Fruit fly (Drosophila melanogaster): ENCODE measurements around the gene CG5535.

CG5535 gene

DNA sequence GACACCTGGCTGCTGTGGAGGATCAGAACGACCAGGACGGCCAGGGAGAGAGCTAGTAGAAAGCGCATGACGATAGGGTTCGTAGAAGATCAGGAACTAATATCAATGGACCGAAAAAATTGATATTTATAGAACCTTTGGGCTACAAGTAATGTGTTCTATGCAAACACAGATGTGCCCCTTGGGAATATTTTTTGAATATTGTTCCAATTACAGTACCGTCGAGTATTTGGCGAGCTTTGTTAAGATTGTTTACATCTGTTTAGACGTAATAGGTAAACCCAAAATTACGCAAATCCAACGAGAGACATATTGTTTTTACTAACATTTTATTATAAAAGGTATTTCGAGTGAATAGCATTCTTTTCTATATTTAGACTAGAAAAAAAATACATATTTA, 21.5 kb downstream of the CG5535 start, which contains the start of gene CG32189:
TSS of gene CG32189 (minus strand) at position 101 of the 400 bp plus-strand sequence.
- no peak for TF ChIP-seq CG7045 (GFP tag; optimal IDR thresholded peaks at IDR 0.05)
- TF ChIP-seq Crg-1 (GFP tag; optimal IDR thresholded peaks at IDR 0.05): no peak
- no peak for TF ChIP-seq Mnt (GFP tag; optimal IDR thresholded peaks at IDR 0.05)
- TF ChIP-seq kay (GFP tag; ENCODE audit: borderline replicate concordance): no peak
- no peak for TF ChIP-seq CG5204 (GFP tag; optimal IDR thresholded peaks at IDR 0.05)
- TF ChIP-seq pad (GFP tag; optimal IDR thresholded peaks at IDR 0.05): no peak
- TF ChIP-seq toe (GFP tag; optimal IDR thresholded peaks at IDR 0.05): no peak
- no peak for TF ChIP-seq ovo (GFP tag; optimal IDR thresholded peaks at IDR 0.05)
- TF ChIP-seq CG14711 (tag; optimal IDR thresholded peaks at IDR 0.05): no peak
- no peak for TF ChIP-seq cic (GFP tag; optimal IDR thresholded peaks at IDR 0.05)
- no peak for TF ChIP-seq tj (GFP tag; optimal IDR thresholded peaks at IDR 0.05)
- TF ChIP-seq bab1 (GFP tag; optimal IDR thresholded peaks at IDR 0.05): no peak
- no peak for TF ChIP-seq Hr96 (GFP tag; optimal IDR thresholded peaks at IDR 0.05)
- TF ChIP-seq CG12768 (GFP tag; optimal IDR thresholded peaks at IDR 0.05): no peak
- no peak for TF ChIP-seq Clk (GFP tag; optimal IDR thresholded peaks at IDR 0.05)
- no peak for TF ChIP-seq CG11617 (GFP tag; optimal IDR thresholded peaks at IDR 0.05)
- no peak for TF ChIP-seq CG1620 (GFP tag; optimal IDR thresholded peaks at IDR 0.05)
- TF ChIP-seq CG33017 (tag; optimal IDR thresholded peaks at IDR 0.05): no peak
- no peak for TF ChIP-seq cnc (optimal IDR thresholded peaks at IDR 0.05)
- TF ChIP-seq CG7101 (tag; optimal IDR thresholded peaks at IDR 0.05): no peak

DNA sequence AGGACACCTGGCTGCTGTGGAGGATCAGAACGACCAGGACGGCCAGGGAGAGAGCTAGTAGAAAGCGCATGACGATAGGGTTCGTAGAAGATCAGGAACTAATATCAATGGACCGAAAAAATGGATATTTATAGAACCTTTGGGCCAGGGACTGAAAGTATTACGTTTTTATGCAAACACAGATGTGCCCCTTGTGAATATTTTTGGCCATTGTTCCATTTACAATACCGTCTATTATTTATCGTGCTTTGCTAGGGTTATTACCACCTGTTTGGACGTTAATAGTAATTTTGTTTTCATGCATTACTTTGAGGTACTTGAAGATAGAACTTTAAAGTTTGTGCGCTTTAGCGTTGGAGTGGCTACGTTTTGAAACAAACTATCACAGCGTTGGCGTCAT, 23.1 kb downstream of the CG5535 start, which contains the start of gene CG32188:
TSS of gene CG32188 (minus strand) at position 101 of the 400 bp plus-strand sequence.
- TF ChIP-seq CG5204 (GFP tag; optimal IDR thresholded peaks at IDR 0.05): no peak
- TF ChIP-seq CG12768 (GFP tag; optimal IDR thresholded peaks at IDR 0.05): no peak
- no peak for TF ChIP-seq CG14711 (tag; optimal IDR thresholded peaks at IDR 0.05)
- TF ChIP-seq kay (GFP tag; ENCODE audit: borderline replicate concordance): no peak
- no peak for TF ChIP-seq Hr96 (GFP tag; optimal IDR thresholded peaks at IDR 0.05)
- no peak for TF ChIP-seq bab1 (GFP tag; optimal IDR thresholded peaks at IDR 0.05)
- TF ChIP-seq tj (GFP tag; optimal IDR thresholded peaks at IDR 0.05): no peak
- no peak for TF ChIP-seq pad (GFP tag; optimal IDR thresholded peaks at IDR 0.05)
- no peak for TF ChIP-seq Crg-1 (GFP tag; optimal IDR thresholded peaks at IDR 0.05)
- no peak for TF ChIP-seq CG7101 (tag; optimal IDR thresholded peaks at IDR 0.05)
- no peak for TF ChIP-seq Mnt (GFP tag; optimal IDR thresholded peaks at IDR 0.05)
- no peak for TF ChIP-seq toe (GFP tag; optimal IDR thresholded peaks at IDR 0.05)
- no peak for TF ChIP-seq cic (GFP tag; optimal IDR thresholded peaks at IDR 0.05)
- TF ChIP-seq CG33017 (tag; optimal IDR thresholded peaks at IDR 0.05): no peak
- no peak for TF ChIP-seq CG7045 (GFP tag; optimal IDR thresholded peaks at IDR 0.05)
- TF ChIP-seq CG1620 (GFP tag; optimal IDR thresholded peaks at IDR 0.05): no peak
- TF ChIP-seq Clk (GFP tag; optimal IDR thresholded peaks at IDR 0.05): no peak
- no peak for TF ChIP-seq cnc (optimal IDR thresholded peaks at IDR 0.05)
- no peak for TF ChIP-seq ovo (GFP tag; optimal IDR thresholded peaks at IDR 0.05)

DNA sequence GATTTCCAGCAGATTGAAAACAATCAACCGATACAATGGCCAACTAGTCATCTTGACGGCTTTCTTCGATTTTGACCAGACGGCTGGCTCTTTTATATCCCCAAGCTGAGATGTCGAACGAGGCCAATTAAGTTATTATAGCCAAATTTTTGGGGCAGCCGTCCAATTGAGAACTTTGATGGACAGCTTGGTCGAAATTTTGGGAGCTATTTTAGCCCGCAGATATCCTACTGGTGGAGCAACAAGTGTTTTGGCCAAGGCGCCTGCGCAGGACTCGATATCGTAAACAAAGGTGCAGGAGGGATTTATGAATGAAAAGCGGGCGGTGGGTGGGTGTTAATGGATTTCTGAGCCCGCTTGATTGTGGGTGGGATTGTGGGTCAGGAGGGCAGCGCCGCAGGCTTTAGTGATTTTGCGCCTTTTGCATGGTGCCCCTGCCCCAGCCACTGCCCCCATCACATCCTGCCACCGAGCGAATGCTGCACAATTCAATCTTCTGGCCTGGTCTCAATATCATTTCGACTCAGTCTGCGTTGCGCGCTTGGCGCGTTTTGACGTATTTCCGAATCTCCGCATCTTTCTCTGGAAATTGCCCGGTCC, 33.7 kb downstream of the CG5535 start, which contains the start of the genes Ir75c and Grd:
TSS of gene Ir75c (minus strand) at position 51 of the 600 bp plus-strand sequence.
TSS of gene Grd (plus strand) at position 550 of the 600 bp plus-strand sequence.
- TF ChIP-seq CG1620 (GFP tag; optimal IDR thresholded peaks at IDR 0.05) (no peak), CG33017 (tag; optimal IDR thresholded peaks at IDR 0.05) (no peak), Crg-1 (GFP tag; optimal IDR thresholded peaks at IDR 0.05) (no peak), CG14711 (tag; optimal IDR thresholded peaks at IDR 0.05) (no peak), cic (GFP tag; optimal IDR thresholded peaks at IDR 0.05) (no peak), kay (GFP tag; ENCODE audit: borderline replicate concordance) (no peak), CG12768 (GFP tag; optimal IDR thresholded peaks at IDR 0.05) (no peak), Clk (GFP tag; optimal IDR thresholded peaks at IDR 0.05) (no peak), bab1 (GFP tag; optimal IDR thresholded peaks at IDR 0.05) (no peak), toe (GFP tag; optimal IDR thresholded peaks at IDR 0.05) (no peak), ovo (GFP tag; optimal IDR thresholded peaks at IDR 0.05) (no peak)

DNA sequence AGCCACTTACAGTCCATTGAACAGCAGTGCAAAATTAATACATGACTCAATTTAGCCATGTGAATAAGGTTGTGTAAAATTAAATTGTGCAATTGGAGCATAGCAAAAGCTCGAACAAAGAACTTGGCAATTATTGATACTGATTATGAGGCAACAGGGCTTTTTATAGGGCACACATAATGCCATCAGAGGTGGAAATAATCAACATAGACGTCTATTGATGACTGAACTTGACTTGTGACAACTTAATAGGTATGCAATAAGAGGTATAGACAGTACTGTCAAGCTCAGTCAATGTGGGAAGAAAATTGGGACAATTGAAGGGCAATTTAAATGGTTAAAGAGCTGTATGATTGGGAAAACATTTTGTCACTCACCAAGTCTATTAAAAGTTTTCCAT, 36.5 kb downstream of the CG5535 start, which contains the start of gene Ir75b:
TSS of gene Ir75b (minus strand) at position 101 of the 400 bp plus-strand sequence.
- TF ChIP-seq Crg-1 (GFP tag; optimal IDR thresholded peaks at IDR 0.05) (no peak), toe (GFP tag; optimal IDR thresholded peaks at IDR 0.05) (no peak), ovo (GFP tag; optimal IDR thresholded peaks at IDR 0.05) (no peak), cnc (optimal IDR thresholded peaks at IDR 0.05) (no peak), cic (GFP tag; optimal IDR thresholded peaks at IDR 0.05) (no peak), bab1 (GFP tag; optimal IDR thresholded peaks at IDR 0.05) (no peak), CG7101 (tag; optimal IDR thresholded peaks at IDR 0.05) (no peak), CG5204 (GFP tag; optimal IDR thresholded peaks at IDR 0.05) (no peak), CG7045 (GFP tag; optimal IDR thresholded peaks at IDR 0.05) (no peak)

DNA sequence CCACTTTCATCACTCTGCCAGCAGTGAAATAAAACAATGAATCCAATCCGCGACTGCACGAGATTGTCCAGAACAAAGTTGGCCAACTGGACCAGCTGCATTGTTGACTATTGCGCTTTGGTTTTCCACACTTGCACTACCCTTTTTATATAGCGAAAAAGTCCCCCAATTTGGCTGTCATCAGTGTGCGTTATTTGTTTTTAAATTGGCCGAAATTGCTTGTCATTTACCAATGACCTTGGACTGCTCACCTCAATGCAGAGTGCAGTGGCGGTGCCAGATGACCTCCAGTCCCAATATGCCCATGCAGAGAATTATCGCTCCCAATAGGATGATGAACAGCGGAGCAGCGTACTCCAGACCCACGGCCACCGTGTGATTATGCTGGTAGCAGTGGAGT, 38.8 kb downstream of the CG5535 start, which contains the start of gene Ir75a:
TSS of gene Ir75a (minus strand) at position 101 of the 400 bp plus-strand sequence.
- no peak for TF ChIP-seq CG12768 (GFP tag; optimal IDR thresholded peaks at IDR 0.05)
- no peak for TF ChIP-seq kay (GFP tag; ENCODE audit: borderline replicate concordance)
- TF ChIP-seq CG7045 (GFP tag; optimal IDR thresholded peaks at IDR 0.05): no peak
- no peak for TF ChIP-seq toe (GFP tag; optimal IDR thresholded peaks at IDR 0.05)
- TF ChIP-seq cic (GFP tag; optimal IDR thresholded peaks at IDR 0.05): no peak
- no peak for TF ChIP-seq CG11617 (GFP tag; optimal IDR thresholded peaks at IDR 0.05)
- no peak for TF ChIP-seq CG7101 (tag; optimal IDR thresholded peaks at IDR 0.05)
- TF ChIP-seq pad (GFP tag; optimal IDR thresholded peaks at IDR 0.05): no peak
- TF ChIP-seq CG33017 (tag; optimal IDR thresholded peaks at IDR 0.05): no peak
- no peak for TF ChIP-seq CG5204 (GFP tag; optimal IDR thresholded peaks at IDR 0.05)
- TF ChIP-seq CG14711 (tag; optimal IDR thresholded peaks at IDR 0.05): no peak
- no peak for TF ChIP-seq CG1620 (GFP tag; optimal IDR thresholded peaks at IDR 0.05)
- TF ChIP-seq Clk (GFP tag; optimal IDR thresholded peaks at IDR 0.05): no peak
- no peak for TF ChIP-seq Crg-1 (GFP tag; optimal IDR thresholded peaks at IDR 0.05)
- no peak for TF ChIP-seq tj (GFP tag; optimal IDR thresholded peaks at IDR 0.05)
- no peak for TF ChIP-seq cnc (optimal IDR thresholded peaks at IDR 0.05)

DNA sequence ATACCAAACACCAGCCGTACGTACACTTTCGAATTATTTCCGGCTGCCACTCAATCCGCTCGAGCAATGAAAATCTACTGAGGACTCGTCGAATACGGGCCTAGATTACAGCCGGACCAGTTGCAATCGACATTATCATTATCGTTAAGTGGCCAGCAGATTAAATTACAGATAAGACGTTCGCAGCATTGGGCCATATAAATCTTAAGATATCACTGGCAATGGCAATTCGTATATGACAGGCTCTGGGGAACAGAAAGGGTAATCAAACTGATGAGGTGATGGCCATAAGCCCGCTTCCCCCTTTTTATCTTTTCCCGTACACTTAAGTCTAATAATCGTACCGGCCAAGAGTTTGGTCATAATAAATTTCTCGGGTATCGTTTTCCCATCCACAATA, 42.6 kb downstream of the CG5535 start, which contains the start of gene Cln3:
TSS of gene Cln3 (minus strand) at position 84 of the 400 bp plus-strand sequence.
- TF ChIP-seq ovo (GFP tag; optimal IDR thresholded peaks at IDR 0.05) (no peak), Hr96 (GFP tag; optimal IDR thresholded peaks at IDR 0.05) (peak; percentile 32), bab1 (GFP tag; optimal IDR thresholded peaks at IDR 0.05) (no peak), CG7045 (GFP tag; optimal IDR thresholded peaks at IDR 0.05) (peak; percentile 72), CG1620 (GFP tag; optimal IDR thresholded peaks at IDR 0.05) (no peak), kay (GFP tag; ENCODE audit: borderline replicate concordance) (peak; percentile 6), cnc (optimal IDR thresholded peaks at IDR 0.05) (no peak), CG7101 (tag; optimal IDR thresholded peaks at IDR 0.05) (peak; percentile 32), Crg-1 (GFP tag; optimal IDR thresholded peaks at IDR 0.05) (no peak), Mnt (GFP tag; optimal IDR thresholded peaks at IDR 0.05) (peak; percentile 8), toe (GFP tag; optimal IDR thresholded peaks at IDR 0.05) (peak; percentile 37), tj (GFP tag; optimal IDR thresholded peaks at IDR 0.05) (peak; percentile 21), CG5204 (GFP tag; optimal IDR thresholded peaks at IDR 0.05) (peak; percentile 48), CG14711 (tag; optimal IDR thresholded peaks at IDR 0.05) (no peak), CG33017 (tag; optimal IDR thresholded peaks at IDR 0.05) (peak; percentile 79), cic (GFP tag; optimal IDR thresholded peaks at IDR 0.05) (peak; percentile 82), CG12768 (GFP tag; optimal IDR thresholded peaks at IDR 0.05) (peak; percentile 74), Clk (GFP tag; optimal IDR thresholded peaks at IDR 0.05) (no peak), CG11617 (GFP tag; optimal IDR thresholded peaks at IDR 0.05) (peak; percentile 6), pad (GFP tag; optimal IDR thresholded peaks at IDR 0.05) (peak; percentile 41)

All from whole organism, adult.